Worm (Caenorhabditis elegans): ENCODE data around the gene fic-1.
A peak's percentile ranks its signal among the peaks of the same experiment; 100 is the strongest.

Gene fic-1

DNA sequence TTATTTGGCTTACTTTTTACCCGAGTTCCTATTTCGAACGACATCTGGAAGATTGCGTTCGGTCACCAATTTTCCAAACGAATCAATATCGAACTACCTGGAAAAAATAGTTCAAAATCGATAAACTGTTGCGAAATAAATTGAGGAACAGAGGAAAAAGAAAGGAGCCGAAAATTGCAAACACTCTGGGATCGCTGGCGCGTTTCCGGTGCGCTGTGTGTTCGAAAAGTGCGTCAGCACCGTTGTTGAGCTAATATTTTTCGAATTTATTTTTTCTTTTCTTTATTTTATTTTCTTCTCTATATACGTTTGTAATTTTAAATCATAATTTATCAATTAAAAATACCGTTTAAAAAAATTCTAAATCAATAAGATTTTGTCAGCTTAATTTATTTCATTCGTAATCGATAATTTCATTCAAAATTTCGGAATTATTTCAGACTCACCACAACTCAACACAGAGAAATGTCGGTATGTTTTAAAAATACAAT is 4.1 kb upstream of the fic-1 start, which contains the start of the genes dnc-1 and lsm-7 (continued):
- no peak for TF ChIP-seq rbr-2 (tag; optimal IDR thresholded peaks at IDR 0.05)
- TF ChIP-seq pha-4 (GFP tag; IDR thresholded peaks at IDR 0.05) = no peak; the same call in 1 of the 2 replicates
- TF ChIP-seq pha-4 (tag; optimal IDR thresholded peaks at IDR 0.05) = peak; percentile 15
- no peak; the same call in 1 of the 2 replicates for TF ChIP-seq arid-1 (GFP tag; conservative IDR thresholded peaks at IDR 0.05)
- TF ChIP-seq dve-1 (tag; optimal IDR thresholded peaks at IDR 0.05; ENCODE audit: insufficient read depth) = peak; percentile 79
- TF ChIP-seq ceh-20 (GFP tag; IDR thresholded peaks at IDR 0.05) = peak; percentile 65
- TF ChIP-seq lir-3 (tag; optimal IDR thresholded peaks at IDR 0.05) = no peak
- peak; percentile 72 for TF ChIP-seq hmg-1.1 (GFP tag; IDR thresholded peaks at IDR 0.05)
- no peak for TF ChIP-seq ZK337.2 (GFP tag; IDR thresholded peaks at IDR 0.05)
- TF ChIP-seq vab-7 (GFP tag; IDR thresholded peaks at IDR 0.05) = no peak
- no peak for TF ChIP-seq jun-1 (tag; optimal IDR thresholded peaks at IDR 0.05)
- TF ChIP-seq T20F7.1 (GFP tag; optimal IDR thresholded peaks at IDR 0.05) = peak; percentile 66
- TF ChIP-seq set-16 (GFP tag; IDR thresholded peaks at IDR 0.05) = no peak
- no peak for TF ChIP-seq cey-2 (tag; optimal IDR thresholded peaks at IDR 0.05; ENCODE audit: borderline replicate concordance, insufficient read depth)
- TF ChIP-seq ceh-28 (tag; optimal IDR thresholded peaks at IDR 0.05) = no peak
- TF ChIP-seq zip-11 (GFP tag; IDR thresholded peaks at IDR 0.05) = no peak
- TF ChIP-seq F37D6.2 (tag; optimal IDR thresholded peaks at IDR 0.05) = peak; percentile 5
- no peak for TF ChIP-seq Y105C5A.15 (GFP tag; IDR thresholded peaks at IDR 0.05)
- TF ChIP-seq madf-5 (GFP tag; IDR thresholded peaks at IDR 0.05) = no peak
- TF ChIP-seq ctbp-1 (GFP tag; IDR thresholded peaks at IDR 0.05) = peak; percentile 65; the same call in 1 of the 2 replicates
- no peak for TF ChIP-seq aha-1 (tag)
- TF ChIP-seq egl-27 (tag; optimal IDR thresholded peaks at IDR 0.05) = no peak
- no peak for TF ChIP-seq aly-2 (tag; optimal IDR thresholded peaks at IDR 0.05)
- peak; percentile 55; the same call in 1 of the 2 replicates for TF ChIP-seq snpc-1.2 (GFP tag; IDR thresholded peaks at IDR 0.05)
- TF ChIP-seq nhr-10 (tag; optimal IDR thresholded peaks at IDR 0.05) = no peak
- TF ChIP-seq unc-39 (tag; optimal IDR thresholded peaks at IDR 0.05) = no peak
- TF ChIP-seq F44E2.7 (GFP tag; IDR thresholded peaks at IDR 0.05) = no peak
- TF ChIP-seq dpl-1 (GFP tag; optimal IDR thresholded peaks at IDR 0.05) = peak; percentile 76
- TF ChIP-seq snpc-4 (tag; optimal IDR thresholded peaks at IDR 0.05) = no peak
- TF ChIP-seq lin-15B (tag; optimal IDR thresholded peaks at IDR 0.05) = no peak
- no peak for TF ChIP-seq F10B5.3 (tag; optimal IDR thresholded peaks at IDR 0.05)
- TF ChIP-seq nhr-25 (tag; optimal IDR thresholded peaks at IDR 0.05; ENCODE audit: borderline replicate concordance, insufficient read depth) = peak; percentile 2
- TF ChIP-seq Y75B8A.6 (GFP tag; IDR thresholded peaks at IDR 0.05) = no peak
- no peak for TF ChIP-seq zag-1 (tag; optimal IDR thresholded peaks at IDR 0.05)
- peak; percentile 7; the same call in 1 of the 2 replicates for TF ChIP-seq lin-29 (GFP tag; IDR thresholded peaks at IDR 0.05)
- no peak for TF ChIP-seq zfp-2 (tag; optimal IDR thresholded peaks at IDR 0.05)
- TF ChIP-seq lin-39 (tag; optimal IDR thresholded peaks at IDR 0.05) = no peak
- peak; percentile 79 for TF ChIP-seq hlh-11 (tag; optimal IDR thresholded peaks at IDR 0.05)
- no peak for TF ChIP-seq daf-16 (GFP tag; optimal IDR thresholded peaks at IDR 0.05)
- TF ChIP-seq daf-16 (tag; optimal IDR thresholded peaks at IDR 0.05) = peak; percentile 82
- no peak for TF ChIP-seq gei-8 (GFP tag; optimal IDR thresholded peaks at IDR 0.05)
- no peak for TF ChIP-seq nhr-76 (tag; optimal IDR thresholded peaks at IDR 0.05)
- peak; percentile 8 for TF ChIP-seq ama-1 (optimal IDR thresholded peaks at IDR 0.05)
- TF ChIP-seq fos-1 (tag; optimal IDR thresholded peaks at IDR 0.05) = no peak
- no peak for TF ChIP-seq lim-7 (GFP tag; IDR thresholded peaks at IDR 0.05)
- TF ChIP-seq dmd-9 (GFP tag; IDR thresholded peaks at IDR 0.05) = no peak
- no peak for TF ChIP-seq daf-8 (GFP tag; IDR thresholded peaks at IDR 0.05)
- TF ChIP-seq nhr-41 (GFP tag; IDR thresholded peaks at IDR 0.05) = no peak
- no peak for TF ChIP-seq spr-3 (GFP tag; optimal IDR thresholded peaks at IDR 0.05)
- TF ChIP-seq ceh-32 (tag; optimal IDR thresholded peaks at IDR 0.05; ENCODE audit: poor library complexity) = no peak
- TF ChIP-seq nhr-48 (tag; optimal IDR thresholded peaks at IDR 0.05) = no peak
- TF ChIP-seq F26F4.8 (GFP tag; conservative IDR thresholded peaks at IDR 0.05) = no peak

Data from whole organism, L4 larva.